Worm (Caenorhabditis elegans): ENCODE measurements around the gene F29F11.20.

- no peak for TF ChIP-seq nhr-11 (tag; optimal IDR thresholded peaks at IDR 0.05)
- no peak for TF ChIP-seq aly-2 (tag; optimal IDR thresholded peaks at IDR 0.05)
- no peak for TF ChIP-seq lin-39 (tag; optimal IDR thresholded peaks at IDR 0.05)
- no peak for TF ChIP-seq ceh-20 (GFP tag; IDR thresholded peaks at IDR 0.05)
- no peak for TF ChIP-seq lin-15B (tag; optimal IDR thresholded peaks at IDR 0.05)
- TF ChIP-seq madf-5 (GFP tag; IDR thresholded peaks at IDR 0.05): no peak
- no peak for TF ChIP-seq unc-39 (tag; optimal IDR thresholded peaks at IDR 0.05)
- no peak for TF ChIP-seq fos-1 (tag; optimal IDR thresholded peaks at IDR 0.05)
- no peak for TF ChIP-seq ceh-82 (tag; optimal IDR thresholded peaks at IDR 0.05)
- no peak for TF ChIP-seq skn-1 (tag; optimal IDR thresholded peaks at IDR 0.05)
- TF ChIP-seq nhr-28 (tag; optimal IDR thresholded peaks at IDR 0.05): no peak
- no peak for TF ChIP-seq mep-1 (tag; optimal IDR thresholded peaks at IDR 0.05)
- TF ChIP-seq ZK337.2 (GFP tag; IDR thresholded peaks at IDR 0.05): no peak
- TF ChIP-seq unc-62 (GFP tag; optimal IDR thresholded peaks at IDR 0.05 in 1 of 2): no peak
- no peak for TF ChIP-seq unc-62 (tag; optimal IDR thresholded peaks at IDR 0.05)
Observed at ce11 chrV:10657959-10658358, 29.7 kb upstream of the F29F11.20 start, which contains the start of gene tut-2.
